Fruit fly (Drosophila melanogaster): ENCODE data around the gene cv-c.

- TF ChIP-seq achi (GFP tag; optimal IDR thresholded peaks at IDR 0.05) (no peak), ss (GFP tag; optimal IDR thresholded peaks at IDR 0.05) (no peak)
Observed at dm6 chr3R:14371133-14371676, 110.3 kb downstream of the cv-c start.

All from whole organism, prepupa.